Worm (Caenorhabditis elegans) whole organism, L4 larva: ENCODE data around the gene gipc-1.

Experiments used
- F44E2.7 ChIP-seq: fragments of 200-800 bp; sonication (Bioruptor generic); IDR thresholded peaks from 2 replicates; pipeline ENCODE4 v2.1.2; 2022; ENCODE audit warnings: missing genetic modification characterization, missing compliant biosample characterization
- F49E8.2 ChIP-seq: sonication (generic microtip); optimal IDR thresholded peaks from 2 replicates; lab custom pipeline; 2016; ENCODE audit warnings: missing compliant biosample characterization, mild to moderate bottlenecking, missing genetic modification characterization, borderline replicate concordance
- aha-1 ChIP-seq: fragments of 150-350 bp; peaks from one replicate; lab custom pipeline; 2014; ENCODE audit warnings: missing biosample characterization, missing genetic modification characterization
- aly-2 ChIP-seq: sonication (generic microtip); optimal IDR thresholded peaks from 2 replicates; lab custom pipeline; 2018; ENCODE audit warnings: missing biosample characterization, missing genetic modification characterization
- ceh-32 ChIP-seq: sonication (generic microtip); optimal IDR thresholded peaks from 2 replicates; lab custom pipeline; 2016; ENCODE audit warnings: mild to moderate bottlenecking, missing genetic modification characterization, missing compliant biosample characterization; ENCODE audit not compliant: poor library complexity
- cey-2 ChIP-seq: sonication (generic microtip); optimal IDR thresholded peaks from 3 replicates; lab custom pipeline; 2017; ENCODE audit warnings: missing genetic modification characterization, mild to moderate bottlenecking, missing compliant biosample characterization, antibody characterized with exemption, borderline replicate concordance; ENCODE audit not compliant: insufficient read depth
- ctbp-1 ChIP-seq: fragments of 200-800 bp; sonication (Bioruptor generic); IDR thresholded peaks from 2 replicates; pipeline ENCODE4 v1.3.6; 2022; ENCODE audit warnings: missing genetic modification reagents, missing genetic modification characterization, missing compliant biosample characterization
- daf-16 ChIP-seq, 3 experiments: sonication (generic microtip); optimal IDR thresholded peaks; 2 replicates each; lab custom pipeline; 2016 to 2017; ENCODE audit warnings: missing genetic modification characterization in 3 of 3, missing genetic modification reagents in 3 of 3, mild to moderate bottlenecking in 2 of 3, missing compliant biosample characterization in 2 of 3, missing biosample characterization in 1 of 3, moderate library complexity in 1 of 3
- dpl-1 ChIP-seq: fragments of 150-350 bp; optimal IDR thresholded peaks from 2 replicates; lab custom pipeline; 2014; ENCODE audit warnings: missing biosample characterization, missing genetic modification reagents, missing genetic modification characterization
- fkh-10 ChIP-seq: fragments of 150-350 bp; optimal IDR thresholded peaks from 2 replicates; lab custom pipeline; 2014; ENCODE audit warnings: missing biosample characterization, missing genetic modification reagents, missing genetic modification characterization
- hif-1 ChIP-seq, 2 experiments: sonication (generic microtip); optimal IDR thresholded peaks; 2 replicates each; lab custom pipeline; 2016 to 2017; ENCODE audit warnings: missing compliant biosample characterization in 2 of 2, missing genetic modification characterization in 2 of 2, missing genetic modification reagents in 2 of 2, missing genotype in 2 of 2, mild to moderate bottlenecking in 1 of 2
- hmg-1.1 ChIP-seq: fragments of 200-800 bp; sonication (Bioruptor generic); IDR thresholded peaks from 2 replicates; pipeline ENCODE4 v1.3.6; 2022; ENCODE audit warnings: missing genetic modification reagents, missing genetic modification characterization, missing compliant biosample characterization
- lin-15B ChIP-seq: fragments of 150-350 bp; sonication (generic microtip); optimal IDR thresholded peaks from 3 replicates; lab custom pipeline; 2014; ENCODE audit warnings: missing biosample characterization, missing genetic modification characterization
- lin-29 ChIP-seq: fragments of 200-800 bp; sonication (Bioruptor generic); IDR thresholded peaks from 2 replicates; pipeline ENCODE4 v1.3.6; 2022; ENCODE audit warnings: missing genetic modification reagents, missing genetic modification characterization, missing compliant biosample characterization
- lin-38 ChIP-seq: fragments of 200-800 bp; sonication (Bioruptor generic); IDR thresholded peaks from 2 replicates; pipeline ENCODE4 v1.3.6; 2022; ENCODE audit warnings: missing genetic modification reagents, missing genetic modification characterization, missing compliant biosample characterization
- lsy-2 ChIP-seq, 2 experiments: fragments of 150-350 bp in 1 of 2; sonication (generic microtip) in 1 of 2; optimal IDR thresholded peaks; 2 replicates each; lab custom pipeline; 2014 to 2017; ENCODE audit warnings: missing biosample characterization in 2 of 2, missing genetic modification characterization in 2 of 2
- mdl-1 ChIP-seq, 2 experiments: fragments of 150-350 bp in 1 of 2; sonication (generic microtip) in 1 of 2; optimal IDR thresholded peaks; 2 replicates each; lab custom pipeline; 2014 to 2017; ENCODE audit warnings: missing biosample characterization in 2 of 2, missing genetic modification characterization in 2 of 2
- mdt-29 ChIP-seq: fragments of 200-800 bp; sonication (Bioruptor generic); IDR thresholded peaks from 2 replicates; pipeline ENCODE4 v1.3.6; 2022; ENCODE audit warnings: missing genetic modification reagents, missing genetic modification characterization, missing compliant biosample characterization
- mes-2 ChIP-seq: sonication (generic microtip); optimal IDR thresholded peaks from 2 replicates; lab custom pipeline; 2016; ENCODE audit warnings: missing genotype, mild to moderate bottlenecking, missing genetic modification characterization, missing compliant biosample characterization; ENCODE audit not compliant: poor library complexity, severe bottlenecking
- mxl-3 ChIP-seq: fragments of 200-800 bp; sonication (Bioruptor generic); optimal IDR thresholded peaks from 2 replicates; lab custom pipeline; 2018; ENCODE audit warnings: mild to moderate bottlenecking, missing genetic modification characterization, missing compliant biosample characterization
- nhr-237 ChIP-seq: sonication (generic microtip); optimal IDR thresholded peaks from 2 replicates; lab custom pipeline; 2017; ENCODE audit warnings: missing biosample characterization, missing genetic modification characterization
- nhr-76 ChIP-seq: fragments of 150-350 bp; optimal IDR thresholded peaks from 2 replicates; lab custom pipeline; 2014; ENCODE audit warnings: missing biosample characterization, missing genetic modification characterization
- pqm-1 ChIP-seq: sonication (generic microtip); optimal IDR thresholded peaks from 2 replicates; lab custom pipeline; 2017; ENCODE audit warnings: missing biosample characterization, missing genetic modification characterization
- rbr-2 ChIP-seq: sonication (generic microtip); optimal IDR thresholded peaks from 2 replicates; lab custom pipeline; 2016; ENCODE audit warnings: missing genotype, missing genetic modification characterization, missing compliant biosample characterization
- set-16 ChIP-seq: fragments of 200-800 bp; sonication (Bioruptor generic); IDR thresholded peaks from 2 replicates; pipeline ENCODE4 v1.3.6; 2022; ENCODE audit warnings: missing genetic modification reagents, missing genetic modification characterization, missing compliant biosample characterization
- snpc-1.2 ChIP-seq: fragments of 200-800 bp; sonication (Bioruptor generic); IDR thresholded peaks from 2 replicates; pipeline ENCODE4 v1.3.6; 2022; ENCODE audit warnings: missing genetic modification reagents, missing genetic modification characterization, missing compliant biosample characterization
- tag-97 ChIP-seq: fragments of 200-800 bp; sonication (Bioruptor generic); IDR thresholded peaks from 2 replicates; pipeline ENCODE4 v1.3.6; 2022; ENCODE audit warnings: missing genetic modification characterization, missing compliant biosample characterization
- tra-1 ChIP-seq: fragments of 200-800 bp; sonication (Bioruptor generic); IDR thresholded peaks from 2 replicates; pipeline ENCODE4 v1.3.6; 2022; ENCODE audit warnings: missing genetic modification reagents, missing genetic modification characterization, missing compliant biosample characterization
- unc-39 ChIP-seq: sonication (generic microtip); optimal IDR thresholded peaks from 2 replicates; lab custom pipeline; 2017; ENCODE audit warnings: missing biosample characterization, missing genetic modification characterization
- unc-62 ChIP-seq, 3 experiments: fragments of 150-350 bp in 1 of 3; sonication (generic microtip); optimal IDR thresholded peaks in 2 of 3; peaks in 1 of 3; 1 replicate in 1 of 3; 2 replicates in 2 of 3; lab custom pipeline; 2014 to 2017; ENCODE audit warnings: missing biosample characterization in 3 of 3, missing genetic modification characterization in 3 of 3, missing genetic modification reagents in 3 of 3, missing genotype in 1 of 3
- zfp-2 ChIP-seq: sonication (generic microtip); optimal IDR thresholded peaks from 2 replicates; lab custom pipeline; 2016; ENCODE audit warnings: mild to moderate bottlenecking, missing genetic modification characterization, missing compliant biosample characterization
- zfp-3 ChIP-seq: fragments of 200-800 bp; sonication (Bioruptor generic); conservative IDR thresholded peaks from 2 replicates; pipeline ENCODE4 v1.3.6; 2022; ENCODE audit warnings: missing genetic modification reagents, missing genetic modification characterization, missing compliant biosample characterization
- zip-2 ChIP-seq: fragments of 150-350 bp; optimal IDR thresholded peaks from 2 replicates; lab custom pipeline; 2014; ENCODE audit warnings: missing biosample characterization, missing genetic modification characterization

The gipc-1 gene

DNA sequence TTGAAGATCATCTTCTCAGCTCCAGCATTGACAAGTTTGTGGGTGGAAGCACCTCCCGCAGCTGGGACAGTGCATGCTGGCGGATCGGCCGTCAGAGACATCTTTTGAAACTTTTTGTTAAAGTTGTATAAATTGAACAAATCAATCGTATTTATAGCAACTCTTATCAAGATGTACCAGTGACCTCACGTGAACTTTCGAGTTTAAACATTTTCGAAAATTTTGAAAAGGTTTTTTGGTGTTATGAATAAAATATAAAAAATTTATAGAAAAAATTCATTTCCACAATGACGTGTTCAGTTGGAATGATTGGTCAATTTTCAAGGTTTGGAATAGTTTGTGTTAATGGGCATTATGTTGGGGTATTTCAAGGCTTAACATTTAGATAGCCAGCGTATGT, 1.9 kb upstream of the gipc-1 start, which contains the start of the genes msd-4 and C35D10.3:
Gene msd-4, minus strand, starts transcription at position 101 of the 400 bp plus-strand sequence.
Gene C35D10.3, plus strand, starts transcription at position 279 of the 400 bp plus-strand sequence.
- TF ChIP-seq set-16 (no peak), lin-15B (tag; lab: Kevin White, UChicago) (no peak), cey-2 (tag; lab: Kevin White, UChicago) (no peak), tra-1 (GFP tag; lab: Robert Waterston, UW) (no peak), aly-2 (tag; lab: Kevin White, UChicago) (no peak), tag-97 (GFP tag; lab: Robert Waterston, UW) (no peak)

DNA sequence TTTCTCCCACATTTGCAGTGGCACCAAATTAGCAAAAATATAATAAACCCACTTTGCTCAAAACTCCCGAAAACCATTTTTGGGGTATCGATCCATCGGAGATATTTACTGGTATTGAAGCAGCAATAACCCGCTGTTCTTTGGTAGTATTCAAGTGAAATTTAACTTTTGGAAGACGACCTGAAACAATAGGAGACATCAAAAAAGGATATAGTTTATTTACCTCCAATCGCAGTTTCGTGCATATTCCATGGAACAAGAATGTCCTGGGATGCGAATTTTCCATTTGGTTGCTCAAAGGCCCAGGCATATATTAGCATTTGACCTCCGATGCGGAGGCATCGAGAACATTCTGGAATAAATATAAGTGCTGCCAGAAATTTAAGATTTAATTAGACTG, 2.8 kb downstream of the gipc-1 start:
- no peak for TF ChIP-seq F49E8.2 (tag; lab: Kevin White, UChicago)
- TF ChIP-seq aha-1 (tag; lab: Kevin White, UChicago), result peak; percentile 96

DNA sequence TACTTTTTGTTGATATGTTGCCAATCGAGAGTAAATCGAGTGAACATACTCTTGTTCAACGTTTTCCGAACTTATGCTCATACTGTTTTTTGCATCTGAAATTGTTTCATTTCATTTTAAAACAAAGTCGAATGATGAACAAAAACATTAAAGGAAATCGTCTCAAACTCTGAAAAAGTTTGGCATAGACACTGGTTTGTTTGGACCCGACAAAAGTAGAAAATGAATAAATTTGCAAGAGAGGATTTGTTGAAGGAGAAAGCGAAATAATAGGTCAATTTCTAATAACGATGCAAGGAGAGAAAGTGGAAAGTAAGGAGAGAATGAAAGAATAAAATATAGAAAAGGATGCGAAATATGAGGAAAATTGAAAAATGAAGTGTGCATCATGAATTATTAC, 4.1 kb downstream of the gipc-1 start, which contains the start of gene C35D10.12:
Gene C35D10.12, minus strand, starts transcription at position 101 of the 400 bp plus-strand sequence.
- no peak for TF ChIP-seq mdt-29
- no peak for TF ChIP-seq pqm-1 (tag; lab: Kevin White, UChicago)
- TF ChIP-seq, all 104 proteins: peak for 0

DNA sequence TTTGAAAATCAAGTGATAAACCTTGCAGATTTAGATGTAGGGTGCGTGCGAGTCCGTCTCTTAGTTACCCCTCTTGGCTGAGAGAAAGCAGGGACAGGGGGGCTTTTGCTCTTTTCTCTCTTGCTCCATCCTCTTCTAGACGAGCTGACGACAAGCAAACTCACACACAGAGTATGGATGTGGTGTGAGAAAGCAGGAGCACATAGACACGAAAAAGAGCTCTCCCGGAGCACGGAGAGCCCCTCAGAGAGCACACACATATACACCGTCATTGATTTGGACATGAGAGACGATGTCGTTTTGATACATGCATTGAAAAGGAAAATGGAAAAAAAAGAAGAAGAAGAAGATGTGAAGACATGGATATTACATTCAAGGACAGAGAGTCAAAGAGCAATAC, 5.1 kb downstream of the gipc-1 start:
- peak in 1 of 2 experiments; percentile 77 for TF ChIP-seq unc-62 (GFP tag; optimal IDR thresholded peaks at IDR 0.05 in 1 of 2; lab: Kevin White, UChicago)
- TF ChIP-seq unc-62 (tag; optimal IDR thresholded peaks at IDR 0.05; lab: Kevin White, UChicago), result no peak
- peak; percentile 53; the same call in 1 of the 2 replicates for TF ChIP-seq hmg-1.1 (GFP tag; lab: Robert Waterston, UW)
- no peak for TF ChIP-seq ctbp-1
- no peak for TF ChIP-seq F49E8.2 (tag; lab: Kevin White, UChicago)

DNA sequence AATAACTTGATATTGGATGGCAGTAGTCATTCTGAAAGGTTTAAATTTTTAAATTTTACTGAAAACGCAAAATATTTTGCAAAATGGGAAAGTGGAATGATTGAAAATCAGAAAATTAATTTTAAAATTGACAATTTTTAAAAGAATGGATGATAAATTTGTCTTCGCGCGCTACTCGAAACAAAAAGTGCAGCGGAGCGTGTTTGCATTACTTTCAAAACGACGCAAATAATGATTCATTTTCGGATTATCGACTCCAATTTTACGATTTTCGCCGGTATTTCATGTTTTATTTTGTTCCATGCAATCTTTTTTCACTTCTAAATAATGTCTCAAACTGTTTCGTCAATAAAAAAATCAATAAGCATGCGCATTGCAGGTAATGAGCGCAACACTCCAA, 7.7 kb downstream of the gipc-1 start, which contains the start of the genes tost-1 and arx-6:
Gene tost-1, minus strand, starts transcription at position 31 of the 400 bp plus-strand sequence.
Gene arx-6, plus strand, starts transcription at position 378 of the 400 bp plus-strand sequence.
- TF ChIP-seq zfp-2 (tag; lab: Kevin White, UChicago), result no peak
- no peak for TF ChIP-seq rbr-2 (tag; lab: Kevin White, UChicago)
- no peak for TF ChIP-seq pqm-1 (tag; lab: Kevin White, UChicago)
- no peak for TF ChIP-seq F44E2.7 (GFP tag; lab: Robert Waterston, UW)
- TF ChIP-seq mxl-3 (GFP tag; lab: Kevin White, UChicago), result no peak
- TF ChIP-seq dpl-1 (GFP tag; lab: Kevin White, UChicago), result peak; percentile 84
- peak; percentile 93 for TF ChIP-seq lin-38
- TF ChIP-seq zip-2 (tag; lab: Kevin White, UChicago), result no peak
- peak; percentile 19 for TF ChIP-seq fkh-10 (GFP tag; lab: Kevin White, UChicago)
- TF ChIP-seq daf-16 (GFP tag; optimal IDR thresholded peaks at IDR 0.05; lab: Kevin White, UChicago), result no peak
- TF ChIP-seq daf-16 (tag; optimal IDR thresholded peaks at IDR 0.05; lab: Kevin White, UChicago), result no peak
- TF ChIP-seq mes-2, result peak; percentile 81
- no peak for TF ChIP-seq lin-29 (GFP tag; lab: Robert Waterston, UW)
- no peak for TF ChIP-seq unc-39 (tag; lab: Kevin White, UChicago)
- no peak for TF ChIP-seq zfp-3
- no peak for TF ChIP-seq mdt-29
- TF ChIP-seq nhr-76 (tag; lab: Kevin White, UChicago), result no peak
- TF ChIP-seq hif-1 (tag; optimal IDR thresholded peaks at IDR 0.05; lab: Kevin White, UChicago), result no peak
- no peak for TF ChIP-seq ceh-32 (tag; lab: Kevin White, UChicago)
- no peak for TF ChIP-seq nhr-237 (tag; lab: Kevin White, UChicago)
- no peak for TF ChIP-seq snpc-1.2 (GFP tag; lab: Robert Waterston, UW)
- peak in 1 of 2 experiments; percentile 69 for TF ChIP-seq lsy-2 (tag; optimal IDR thresholded peaks at IDR 0.05; lab: Kevin White, UChicago)
- TF ChIP-seq mdl-1 (tag; optimal IDR thresholded peaks at IDR 0.05; lab: Kevin White, UChicago), result no peak
